Fruit fly (Drosophila melanogaster): ENCODE data around the gene Lk6.

The Lk6 gene

dm6 chr3R:11809620-11810019 lies 45.4 kb upstream of the Lk6 start (continued):
- TF ChIP-seq CG12071 (GFP tag; optimal IDR thresholded peaks at IDR 0.05) (peak; percentile 86), D19A (tag; optimal IDR thresholded peaks at IDR 0.05) (peak; percentile 38), fu2 (GFP tag; optimal IDR thresholded peaks at IDR 0.05) (no peak), ken (GFP tag; IDR thresholded peaks at IDR 0.05) (no peak), CG3281 (GFP tag; optimal IDR thresholded peaks at IDR 0.05) (peak; percentile 70), CG18619 (GFP tag; optimal IDR thresholded peaks at IDR 0.05) (no peak), ttk (GFP tag; IDR thresholded peaks at IDR 0.05) (no peak), Antp (GFP tag; optimal IDR thresholded peaks at IDR 0.05) (no peak), CHES-1-like (GFP tag; optimal IDR thresholded peaks at IDR 0.05) (no peak), Abd-B (GFP tag; optimal IDR thresholded peaks at IDR 0.05) (no peak), nau (GFP tag; optimal IDR thresholded peaks at IDR 0.05) (peak; percentile 32), CG9876 (GFP tag; optimal IDR thresholded peaks at IDR 0.05) (no peak), CG10321 (GFP tag; IDR thresholded peaks at IDR 0.05) (no peak), CG12299 (tag; optimal IDR thresholded peaks at IDR 0.05) (peak; percentile 57), CG4730 (GFP tag; IDR thresholded peaks at IDR 0.05) (no peak), Hey (tag; optimal IDR thresholded peaks at IDR 0.05) (no peak), CG4707 (GFP tag; optimal IDR thresholded peaks at IDR 0.05) (peak; percentile 35), Fer3 (tag; optimal IDR thresholded peaks at IDR 0.05) (peak; percentile 66), zen2 (GFP tag; IDR thresholded peaks at IDR 0.05; ENCODE audit: partially characterized antibody) (no peak), Eip74EF (GFP tag; optimal IDR thresholded peaks at IDR 0.05) (peak in 1 of 2 experiments; percentile 84), CG12104 (GFP tag; optimal IDR thresholded peaks at IDR 0.05) (no peak), CG31224 (GFP tag; IDR thresholded peaks at IDR 0.05) (0 out of 2 replicates have a peak, but pooled peaks have one; percentile 5), NC2β (GFP tag; optimal IDR thresholded peaks at IDR 0.05) (no peak), trem (tag; optimal IDR thresholded peaks at IDR 0.05) (peak; percentile 73), CoRest (tag; optimal IDR thresholded peaks at IDR 0.05) (peak; percentile 38), CG34422 (GFP tag; IDR thresholded peaks at IDR 0.05) (no peak), CG3847 (GFP tag; IDR thresholded peaks at IDR 0.05) (no peak), pzg (GFP tag; optimal IDR thresholded peaks at IDR 0.05) (no peak), klu (GFP tag; IDR thresholded peaks at IDR 0.05) (no peak), HmgZ (tag; optimal IDR thresholded peaks at IDR 0.05) (no peak), wek (GFP tag; optimal IDR thresholded peaks at IDR 0.05) (peak; percentile 63), CG6813 (GFP tag; optimal IDR thresholded peaks at IDR 0.05) (peak; percentile 23), gro (GFP tag; optimal IDR thresholded peaks at IDR 0.05) (peak; percentile 20), CG17568 (GFP tag; optimal IDR thresholded peaks at IDR 0.05) (peak; percentile 78), CG11504 (tag; optimal IDR thresholded peaks at IDR 0.05) (peak; percentile 49), Deaf1 (tag; optimal IDR thresholded peaks at IDR 0.05) (peak; percentile 22), Dad (GFP tag; optimal IDR thresholded peaks at IDR 0.05) (no peak), p53 (GFP tag; optimal IDR thresholded peaks at IDR 0.05) (no peak), CG1529 (GFP tag; optimal IDR thresholded peaks at IDR 0.05) (peak; percentile 23), Fer1 (GFP tag; optimal IDR thresholded peaks at IDR 0.05) (peak; percentile 18), amos (GFP tag; IDR thresholded peaks at IDR 0.05; ENCODE audit: partially characterized antibody) (no peak), Gug (GFP tag; IDR thresholded peaks at IDR 0.05) (no peak), CG7928 (GFP tag; optimal IDR thresholded peaks at IDR 0.05) (peak; percentile 14), Hr39 (optimal IDR thresholded peaks at IDR 0.05) (no peak), pita (GFP tag; optimal IDR thresholded peaks at IDR 0.05) (no peak), CG10267 (tag; optimal IDR thresholded peaks at IDR 0.05) (peak; percentile 33), CG10209 (GFP tag; optimal IDR thresholded peaks at IDR 0.05) (no peak), CG30403 (GFP tag; optimal IDR thresholded peaks at IDR 0.05) (no peak), CG4424 (GFP tag; optimal IDR thresholded peaks at IDR 0.05) (no peak), B-H2 (GFP tag; optimal IDR thresholded peaks at IDR 0.05) (peak; percentile 68), grau (tag; optimal IDR thresholded peaks at IDR 0.05) (peak; percentile 51)
